Worm (Caenorhabditis elegans) whole organism, L4/young adult: ENCODE results near the gene cfap-20.

Experiments used
- W03F9.2 ChIP-seq: fragments of 150-350 bp; optimal IDR thresholded peaks from 2 replicates; lab custom pipeline; 2014; ENCODE audit warnings: missing biosample characterization, missing genetic modification characterization
- dao-5 ChIP-seq: sonication (generic microtip); optimal IDR thresholded peaks from 2 replicates; lab custom pipeline; 2016; ENCODE audit warnings: missing genotype, missing genetic modification characterization, moderate library complexity, missing compliant biosample characterization
- him-1 ChIP-seq: sonication (generic microtip); optimal IDR thresholded peaks from 2 replicates; lab custom pipeline; 2016; ENCODE audit warnings: missing genotype, missing genetic modification reagents, missing genetic modification characterization, missing compliant biosample characterization

ce11 chrIII:3540424-3540823 lies 3.1 kb upstream of the cfap-20 start:
- TF ChIP-seq him-1 (tag; lab: Kevin White, UChicago) = no peak
- TF ChIP-seq W03F9.2 (tag; lab: Kevin White, UChicago) = peak; percentile 76
- no peak for TF ChIP-seq dao-5
